Fruit fly (Drosophila melanogaster) whole organism, embryonic: ENCODE data around the gene CG31804.

Experiments
- Asciz ChIP-seq: fragments of 200-800 bp; sonication (Bioruptor generic); optimal IDR thresholded peaks from 2 replicates; lab custom pipeline; 2017; ENCODE audit warnings: missing biosample characterization, mild to moderate bottlenecking, missing genetic modification characterization, missing genetic modification reagents
- CG12659 ChIP-seq: fragments of 200-800 bp; sonication (Bioruptor generic); optimal IDR thresholded peaks from 3 replicates; lab custom pipeline; 2017; ENCODE audit warnings: mild to moderate bottlenecking, missing biosample characterization, missing genetic modification reagents, missing genetic modification characterization
- CG14050 ChIP-seq: fragments of 200-800 bp; sonication (Bioruptor generic); IDR thresholded peaks from 3 replicates; pipeline ENCODE4 v1.3.6; 2022; ENCODE audit warnings: missing biosample characterization, missing genetic modification characterization
- CG14441 ChIP-seq: fragments of 200-800 bp; sonication (Bioruptor generic); IDR thresholded peaks from 2 replicates; pipeline ENCODE4 v1.3.6; 2022; ENCODE audit warnings: missing biosample characterization, missing genetic modification characterization
- CG15514 ChIP-seq: fragments of 200-800 bp; sonication (Bioruptor generic); optimal IDR thresholded peaks from 3 replicates; lab custom pipeline; 2017; ENCODE audit warnings: missing biosample characterization, missing genetic modification characterization, mild to moderate bottlenecking, moderate library complexity, missing genetic modification reagents
- CG16813 ChIP-seq: fragments of 200-800 bp; sonication (Bioruptor generic); IDR thresholded peaks from 3 replicates; pipeline ENCODE4 v1.3.6; 2022; ENCODE audit warnings: missing biosample characterization, missing genetic modification characterization; ENCODE audit not compliant: partially characterized antibody
- CG31441 ChIP-seq: fragments of 200-800 bp; sonication (Bioruptor generic); IDR thresholded peaks from 2 replicates; pipeline ENCODE4 v1.3.6; 2022; ENCODE audit warnings: missing biosample characterization, missing genetic modification characterization
- CG32767 ChIP-seq: fragments of 200-800 bp; sonication (Bioruptor generic); IDR thresholded peaks from 2 replicates; pipeline ENCODE4 v1.3.6; 2022; ENCODE audit warnings: missing biosample characterization, missing genetic modification characterization
- CG3838 ChIP-seq: fragments of 200-800 bp; sonication (Bioruptor generic); optimal IDR thresholded peaks from 3 replicates; lab custom pipeline; 2016; ENCODE audit warnings: missing biosample characterization, missing genetic modification characterization
- CG42726 ChIP-seq: fragments of 200-800 bp; sonication (Bioruptor generic); IDR thresholded peaks from 2 replicates; pipeline ENCODE4 v1.3.6; 2022; ENCODE audit warnings: missing biosample characterization, missing genetic modification characterization; ENCODE audit not compliant: partially characterized antibody
- CG4328 ChIP-seq: fragments of 200-800 bp; sonication (Bioruptor generic); optimal IDR thresholded peaks from 3 replicates; lab custom pipeline; 2017; ENCODE audit warnings: missing biosample characterization, missing genetic modification reagents, missing genetic modification characterization
- CG4404 ChIP-seq: fragments of 200-800 bp; sonication (Bioruptor generic); IDR thresholded peaks from 2 replicates; pipeline ENCODE4 v1.3.6; 2022; ENCODE audit warnings: missing biosample characterization, missing genetic modification characterization
- CG4424 ChIP-seq: fragments of 200-800 bp; sonication (Bioruptor generic); optimal IDR thresholded peaks from 3 replicates; lab custom pipeline; 2016; ENCODE audit warnings: missing biosample characterization, missing genetic modification characterization
- CG4707 ChIP-seq: fragments of 200-800 bp; sonication (Bioruptor generic); optimal IDR thresholded peaks from 2 replicates; lab custom pipeline; 2018; ENCODE audit warnings: missing biosample characterization, mild to moderate bottlenecking, missing genetic modification characterization, moderate library complexity
- CG5180 ChIP-seq: fragments of 200-800 bp; sonication (Bioruptor generic); optimal IDR thresholded peaks from 3 replicates; lab custom pipeline; 2017; ENCODE audit warnings: missing biosample characterization, missing genetic modification characterization, mild to moderate bottlenecking, moderate library complexity, missing genetic modification reagents
- CG7745 ChIP-seq: fragments of 200-800 bp; sonication (Bioruptor generic); optimal IDR thresholded peaks from 2 replicates; lab custom pipeline; 2018; ENCODE audit warnings: missing biosample characterization, mild to moderate bottlenecking, missing genetic modification characterization, moderate library complexity
- CG8388 ChIP-seq: fragments of 200-800 bp; sonication (Bioruptor generic); optimal IDR thresholded peaks from 2 replicates; lab custom pipeline; 2019; ENCODE audit warnings: missing biosample characterization, mild to moderate bottlenecking, missing genetic modification characterization, moderate library complexity
- CG8478 ChIP-seq: fragments of >200 bp; optimal IDR thresholded peaks from 2 replicates; lab custom pipeline; 2018
- CG9215 ChIP-seq: fragments of 200-800 bp; sonication (Bioruptor generic); IDR thresholded peaks from 2 replicates; pipeline ENCODE4 v1.3.6; 2022; ENCODE audit warnings: missing biosample characterization, missing genetic modification characterization
- CG9876 ChIP-seq: fragments of 200-800 bp; sonication (Bioruptor generic); optimal IDR thresholded peaks from 2 replicates; lab custom pipeline; 2016; ENCODE audit warnings: missing biosample characterization, missing genetic modification characterization
- CG9932 ChIP-seq: fragments of 200-800 bp; sonication (Bioruptor generic); IDR thresholded peaks from 2 replicates; pipeline ENCODE4 v1.3.6; 2022; ENCODE audit warnings: missing biosample characterization, missing genetic modification characterization
- CHES-1-like ChIP-seq: fragments of 200-800 bp; sonication (Bioruptor generic); optimal IDR thresholded peaks from 2 replicates; lab custom pipeline; 2016; ENCODE audit warnings: missing biosample characterization, missing genetic modification characterization
- CTCF ChIP-seq: fragments of 200-800 bp; sonication (Bioruptor generic); optimal IDR thresholded peaks from 2 replicates; lab custom pipeline; 2017; ENCODE audit warnings: missing biosample characterization, mild to moderate bottlenecking, missing genetic modification characterization, moderate library complexity
- D19B ChIP-seq: fragments of 200-800 bp; sonication (Bioruptor generic); optimal IDR thresholded peaks from 2 replicates; lab custom pipeline; 2017; ENCODE audit warnings: missing biosample characterization, mild to moderate bottlenecking, missing genetic modification characterization
- Deaf1 ChIP-seq: fragments of 200-800 bp; optimal IDR thresholded peaks from 3 replicates; lab custom pipeline; 2019; ENCODE audit warnings: missing biosample characterization, mild to moderate bottlenecking, missing genetic modification characterization, moderate library complexity
- Dip3 ChIP-seq: fragments of 200-800 bp; sonication (Bioruptor generic); optimal IDR thresholded peaks from 3 replicates; lab custom pipeline; 2016; ENCODE audit warnings: missing biosample characterization, missing genetic modification characterization
- Dll ChIP-seq: fragments of 200-800 bp; sonication (Bioruptor generic); IDR thresholded peaks from 4 replicates; pipeline ENCODE4 v1.3.6; 2022; ENCODE audit warnings: missing biosample characterization, missing genetic modification characterization; ENCODE audit not compliant: partially characterized antibody
- Fer1 ChIP-seq: fragments of 200-800 bp; sonication (Bioruptor generic); optimal IDR thresholded peaks from 2 replicates; lab custom pipeline; 2017; ENCODE audit warnings: missing biosample characterization, mild to moderate bottlenecking, missing genetic modification characterization
- H15 ChIP-seq: fragments of 200-800 bp; sonication (Bioruptor generic); IDR thresholded peaks from 3 replicates; pipeline ENCODE4 v1.3.6; 2022; ENCODE audit warnings: missing biosample characterization, missing genetic modification characterization
- Max ChIP-seq: fragments of 200-800 bp; sonication (Bioruptor generic); optimal IDR thresholded peaks from 2 replicates; lab custom pipeline; 2016; ENCODE audit warnings: missing biosample characterization, mild to moderate bottlenecking, missing genetic modification characterization
- Meics ChIP-seq: fragments of 200-800 bp; sonication (Bioruptor generic); optimal IDR thresholded peaks from 2 replicates; lab custom pipeline; 2017; ENCODE audit warnings: missing biosample characterization, mild to moderate bottlenecking, missing genetic modification characterization
- Optix ChIP-seq: fragments of 200-800 bp; sonication (Bioruptor generic); IDR thresholded peaks from 3 replicates; pipeline ENCODE4 v1.3.6; 2022; ENCODE audit warnings: missing biosample characterization, missing genetic modification characterization
- az2 ChIP-seq: fragments of 200-800 bp; sonication (Bioruptor generic); optimal IDR thresholded peaks from 3 replicates; lab custom pipeline; 2016; ENCODE audit warnings: missing biosample characterization, missing genetic modification characterization
- bsh ChIP-seq, 2 experiments: fragments of 200-800 bp; sonication (Bioruptor generic); optimal IDR thresholded peaks; 2 replicates each; lab custom pipeline; 2017 to 2018; ENCODE audit warnings: mild to moderate bottlenecking in 2 of 2, missing biosample characterization in 2 of 2, missing genetic modification characterization in 2 of 2, moderate library complexity in 1 of 2
- cas ChIP-seq: fragments of 200-800 bp; sonication (Bioruptor generic); IDR thresholded peaks from 2 replicates; pipeline ENCODE4 v1.3.6; 2022; ENCODE audit warnings: missing biosample characterization, missing genetic modification characterization
- caup ChIP-seq: fragments of 200-800 bp; sonication (Bioruptor generic); optimal IDR thresholded peaks from 3 replicates; lab custom pipeline; 2017; ENCODE audit warnings: missing biosample characterization, mild to moderate bottlenecking, missing genetic modification characterization, moderate library complexity; ENCODE audit not compliant: severe bottlenecking
- dan ChIP-seq: fragments of 200-800 bp; sonication (Bioruptor generic); IDR thresholded peaks from 2 replicates; pipeline ENCODE4 v1.3.6; 2022; ENCODE audit warnings: missing biosample characterization, missing genetic modification characterization
- dpn ChIP-seq, 2 experiments: fragments of 200-800 bp; sonication (Bioruptor generic); optimal IDR thresholded peaks; 3 replicates each; lab custom pipeline; 2016; ENCODE audit warnings: missing biosample characterization in 2 of 2, missing genetic modification characterization in 2 of 2
- fd96Cb ChIP-seq: fragments of 200-800 bp; sonication (Bioruptor generic); optimal IDR thresholded peaks from 2 replicates; lab custom pipeline; 2018; ENCODE audit warnings: missing biosample characterization, mild to moderate bottlenecking, missing genetic modification characterization, moderate library complexity
- gfzf ChIP-seq: fragments of 200-800 bp; sonication (Bioruptor generic); optimal IDR thresholded peaks from 2 replicates; lab custom pipeline; 2016; ENCODE audit warnings: missing biosample characterization, mild to moderate bottlenecking, missing genetic modification characterization, moderate library complexity
- hkb ChIP-seq, 2 experiments: fragments of 200-800 bp in 1 of 2; fragments of >200 bp in 1 of 2; sonication (Bioruptor generic) in 1 of 2; IDR thresholded peaks in 1 of 2; optimal IDR thresholded peaks in 1 of 2; 2 replicates each; pipeline versions ENCODE4 v1.3.6 to Lab custom; 2017 to 2022; ENCODE audit warnings: missing biosample characterization in 1 of 2, missing genetic modification characterization in 1 of 2
- nau ChIP-seq: fragments of 200-800 bp; sonication (Bioruptor generic); optimal IDR thresholded peaks from 3 replicates; lab custom pipeline; 2017; ENCODE audit warnings: missing biosample characterization, mild to moderate bottlenecking, missing genetic modification characterization, missing genetic modification reagents
- onecut ChIP-seq: fragments of 200-800 bp; sonication (Bioruptor generic); IDR thresholded peaks from 2 replicates; pipeline ENCODE4 v1.3.6; 2022; ENCODE audit warnings: missing biosample characterization, missing genetic modification characterization
- run ChIP-seq: fragments of 200-800 bp; sonication (Bioruptor generic); optimal IDR thresholded peaks from 3 replicates; lab custom pipeline; 2018; ENCODE audit warnings: missing biosample characterization, mild to moderate bottlenecking, missing genetic modification characterization
- sd ChIP-seq: fragments of 200-800 bp; sonication (Bioruptor generic); optimal IDR thresholded peaks from 3 replicates; lab custom pipeline; 2018; ENCODE audit warnings: missing biosample characterization, mild to moderate bottlenecking, missing genetic modification characterization, moderate library complexity
- ssp ChIP-seq: fragments of 200-800 bp; sonication (Bioruptor generic); IDR thresholded peaks from 2 replicates; pipeline ENCODE4 v1.3.6; 2022; ENCODE audit warnings: missing biosample characterization, missing genetic modification characterization
- tll ChIP-seq, 2 experiments: fragments of 200-800 bp in 1 of 2; fragments of >200 bp in 1 of 2; sonication (Bioruptor generic) in 1 of 2; optimal IDR thresholded peaks; 2 replicates each; lab custom pipeline; 2017 to 2019; ENCODE audit warnings: missing biosample characterization in 2 of 2, missing genetic modification characterization in 2 of 2, mild to moderate bottlenecking in 1 of 2, moderate library complexity in 1 of 2
- tna ChIP-seq: fragments of 200-800 bp; sonication (Bioruptor generic); IDR thresholded peaks from 2 replicates; pipeline ENCODE4 v1.3.6; 2022; ENCODE audit warnings: missing biosample characterization, missing genetic modification characterization; ENCODE audit not compliant: partially characterized antibody

The CG31804 gene

DNA sequence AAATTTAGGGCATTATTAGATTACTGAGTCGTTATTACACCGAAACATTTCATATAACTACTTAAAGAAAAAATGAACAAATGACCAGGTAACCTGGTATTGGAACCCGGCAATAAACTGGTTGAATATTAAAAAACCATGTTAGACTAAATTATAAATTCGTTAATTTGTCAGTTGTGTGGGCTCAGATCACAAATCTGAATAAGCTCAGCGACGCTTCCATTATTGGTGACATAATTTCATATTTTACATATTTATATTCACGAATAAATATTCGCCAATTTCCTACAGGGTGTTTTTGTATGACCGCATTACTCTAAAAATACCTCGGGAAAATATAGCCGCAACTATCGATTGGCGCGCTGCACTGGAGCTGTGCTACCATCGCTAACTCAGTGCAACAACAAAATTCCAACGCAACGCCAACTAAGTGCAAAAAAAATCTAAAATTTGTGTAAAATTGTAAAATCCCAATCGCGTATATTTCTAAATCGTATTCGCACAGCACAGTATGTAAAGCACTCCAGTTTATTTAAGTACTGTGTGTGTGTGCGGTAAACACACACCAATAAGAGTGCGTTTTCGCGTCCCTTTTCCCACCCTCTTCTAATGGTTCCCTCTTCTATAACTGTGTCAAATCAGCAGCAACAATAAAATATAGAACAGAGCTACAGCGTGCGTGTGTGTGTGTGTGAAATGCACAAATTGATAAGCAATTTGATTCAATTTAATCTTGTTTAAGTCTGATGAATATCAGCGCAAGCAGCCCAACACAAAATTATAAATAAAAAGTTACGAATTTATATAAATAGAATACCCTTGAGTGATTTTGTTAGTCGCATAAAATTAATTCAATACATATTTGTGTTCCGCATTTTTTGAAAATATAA is 21.3 kb downstream of the CG31804 start, which contains the start of gene CLIP-190 (continued):
- TF ChIP-seq CG9215 (GFP tag; lab: Robert Waterston, UW), result no peak
- TF ChIP-seq CG14050, result no peak
- TF ChIP-seq CTCF (GFP tag; lab: Kevin White, UChicago), result peak; percentile 27
- no peak for TF ChIP-seq CG14441 (GFP tag; lab: Robert Waterston, UW)
- no peak for TF ChIP-seq Meics (GFP tag; lab: Kevin White, UChicago)
- TF ChIP-seq CG5180 (GFP tag; lab: Kevin White, UChicago), result no peak
- TF ChIP-seq tna (GFP tag; lab: Robert Waterston, UW), result peak; percentile 12
- no peak for TF ChIP-seq CG9876 (GFP tag; lab: Kevin White, UChicago)
- peak; percentile 43 for TF ChIP-seq CG12659 (GFP tag; lab: Kevin White, UChicago)
- no peak for TF ChIP-seq dan (GFP tag; lab: Robert Waterston, UW)
- peak; percentile 83 for TF ChIP-seq gfzf
- no peak for TF ChIP-seq CG8388 (GFP tag; lab: Kevin White, UChicago)
- TF ChIP-seq CG4328 (GFP tag; lab: Kevin White, UChicago), result no peak
- no peak for TF ChIP-seq CG4707
- TF ChIP-seq CG7745, result no peak
- no peak for TF ChIP-seq az2 (GFP tag; lab: Kevin White, UChicago)
- no peak for TF ChIP-seq CG4404
- TF ChIP-seq CG9932 (GFP tag; lab: Robert Waterston, UW), result peak; percentile 68
- no peak for TF ChIP-seq caup
- TF ChIP-seq CG3838 (GFP tag; lab: Kevin White, UChicago), result peak; percentile 9
- no peak for TF ChIP-seq H15 (GFP tag; lab: Robert Waterston, UW)
- TF ChIP-seq sd (tag; lab: Kevin White, UChicago), result peak; percentile 56
- no peak for TF ChIP-seq nau (GFP tag; lab: Kevin White, UChicago)
- no peak for TF ChIP-seq D19B (GFP tag; lab: Kevin White, UChicago)
- no peak for TF ChIP-seq Fer1
- no peak for TF ChIP-seq bsh (GFP tag; optimal IDR thresholded peaks at IDR 0.05; lab: Kevin White, UChicago)
- TF ChIP-seq Dll (GFP tag; lab: Robert Waterston, UW), result peak; percentile 64; the same call in 2 of the 4 replicates
- no peak for TF ChIP-seq cas (GFP tag; lab: Robert Waterston, UW)
- TF ChIP-seq CG16813 (GFP tag; lab: Robert Waterston, UW), result peak; percentile 65
- no peak for TF ChIP-seq onecut (GFP tag; lab: Robert Waterston, UW)
- TF ChIP-seq ssp, result no peak
- no peak for TF ChIP-seq Max (GFP tag; lab: Kevin White, UChicago)
- TF ChIP-seq fd96Cb, result no peak
- TF ChIP-seq CG32767 (GFP tag; lab: Robert Waterston, UW), result no peak
- TF ChIP-seq dpn (GFP tag; optimal IDR thresholded peaks at IDR 0.05; lab: Kevin White, UChicago), result peak; percentile 8 to 26
- no peak for TF ChIP-seq CG15514 (GFP tag; lab: Kevin White, UChicago)
- TF ChIP-seq Dip3, result peak; percentile 22
- no peak for TF ChIP-seq CG31441
- TF ChIP-seq hkb (optimal IDR thresholded peaks at IDR 0.05; lab: Kevin White, UChicago), result no peak
- no peak for TF ChIP-seq hkb (GFP tag; IDR thresholded peaks at IDR 0.05; lab: Robert Waterston, UW)
- TF ChIP-seq CHES-1-like, result peak; percentile 37
- TF ChIP-seq Asciz, result no peak
- no peak for TF ChIP-seq CG4424 (GFP tag; lab: Kevin White, UChicago)
- no peak for TF ChIP-seq Optix
- TF ChIP-seq run (tag; lab: Kevin White, UChicago), result no peak
- no peak for TF ChIP-seq tll (GFP tag; optimal IDR thresholded peaks at IDR 0.05; lab: Kevin White, UChicago)
- TF ChIP-seq CG8478 (lab: Kevin White, UChicago), result no peak
- no peak for TF ChIP-seq Deaf1 (tag; lab: Kevin White, UChicago)
- TF ChIP-seq CG42726, result peak; percentile 74; the same call in 1 of the 2 replicates
